Worm (Caenorhabditis elegans) whole organism, mixed stage, embryonic: Measurements from ENCODE around the gene F22B8.3.

Source experiments
- blmp-1 ChIP-seq: fragments of 150-350 bp; optimal IDR thresholded peaks from 2 replicates; lab custom pipeline; 2014; ENCODE audit warnings: missing biosample characterization, missing genetic modification characterization
- drap-1 ChIP-seq: fragments of 200-800 bp; sonication (Bioruptor generic); optimal IDR thresholded peaks from 3 replicates; lab custom pipeline; 2018; ENCODE audit warnings: mild to moderate bottlenecking, missing genetic modification characterization, missing compliant biosample characterization
- elt-3 ChIP-seq: fragments of 150-350 bp; optimal IDR thresholded peaks from 2 replicates; lab custom pipeline; 2014; ENCODE audit warnings: missing biosample characterization, missing genetic modification characterization
- lsy-2 ChIP-seq: fragments of 150-350 bp; optimal IDR thresholded peaks from 2 replicates; lab custom pipeline; 2014; ENCODE audit warnings: missing biosample characterization, missing genetic modification characterization
- mep-1 ChIP-seq: fragments of 150-350 bp; optimal IDR thresholded peaks from 2 replicates; lab custom pipeline; 2017; ENCODE audit warnings: missing biosample characterization, missing genetic modification reagents, missing genetic modification characterization, inconsistent platforms
- nhr-12 ChIP-seq: fragments of 150-350 bp; optimal IDR thresholded peaks from 2 replicates; lab custom pipeline; 2014; ENCODE audit warnings: missing biosample characterization, missing genetic modification characterization
- nhr-28 ChIP-seq: fragments of 150-350 bp; optimal IDR thresholded peaks from 2 replicates; lab custom pipeline; 2014; ENCODE audit warnings: missing biosample characterization, missing genetic modification characterization
- pha-4 ChIP-seq: fragments of 150-350 bp; optimal IDR thresholded peaks from 2 replicates; lab custom pipeline; 2018; ENCODE audit warnings: missing biosample characterization, missing genetic modification reagents, missing genetic modification characterization
- unc-62 ChIP-seq: fragments of 150-350 bp; optimal IDR thresholded peaks from 2 replicates; lab custom pipeline; 2014; ENCODE audit warnings: missing biosample characterization, missing genetic modification reagents, missing genetic modification characterization
- ztf-11 ChIP-seq: fragments of 150-350 bp; optimal IDR thresholded peaks from 2 replicates; lab custom pipeline; 2014; ENCODE audit warnings: missing biosample characterization, missing genetic modification characterization

DNA sequence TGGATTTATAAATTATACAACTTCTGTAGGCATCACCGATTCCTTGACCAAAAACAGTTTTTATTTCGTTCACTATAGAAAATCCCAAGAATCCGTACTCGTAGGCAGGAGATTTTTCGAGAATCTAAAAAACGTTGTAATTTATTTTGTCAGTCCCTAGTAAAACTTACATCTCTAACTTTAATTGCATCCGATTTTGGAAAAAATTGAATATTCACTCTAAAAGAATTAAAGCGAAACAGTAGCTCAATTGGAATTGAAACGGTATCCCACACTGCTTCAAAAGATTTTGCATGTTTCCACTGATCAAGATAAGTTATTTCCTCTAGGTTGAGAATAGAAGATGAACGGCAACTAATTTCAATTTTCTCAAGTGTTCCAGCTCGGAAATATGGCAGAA, 40.5 kb downstream of the F22B8.3 start, which contains the start of gene fbxa-142:
- TF ChIP-seq ztf-11 (no peak), drap-1 (GFP tag; lab: Kevin White, UChicago) (no peak), lsy-2 (tag; lab: Kevin White, UChicago) (no peak), pha-4 (no peak), nhr-12 (tag; lab: Kevin White, UChicago) (no peak), blmp-1 (tag; lab: Kevin White, UChicago) (no peak), unc-62 (GFP tag; lab: Kevin White, UChicago) (no peak), mep-1 (tag; lab: Kevin White, UChicago) (no peak), nhr-28 (no peak), elt-3 (tag; lab: Kevin White, UChicago) (no peak)
